Worm (Caenorhabditis elegans) whole organism, L4/young adult: ENCODE data around the gene C36H8.1.

Experiments
- W03F9.2 ChIP-seq: fragments of 150-350 bp; optimal IDR thresholded peaks from 2 replicates; lab custom pipeline; 2014; ENCODE audit warnings: missing biosample characterization, missing genetic modification characterization
- dao-5 ChIP-seq: sonication (generic microtip); optimal IDR thresholded peaks from 2 replicates; lab custom pipeline; 2016; ENCODE audit warnings: missing genotype, missing genetic modification characterization, moderate library complexity, missing compliant biosample characterization
- him-1 ChIP-seq: sonication (generic microtip); optimal IDR thresholded peaks from 2 replicates; lab custom pipeline; 2016; ENCODE audit warnings: missing genotype, missing genetic modification reagents, missing genetic modification characterization, missing compliant biosample characterization

Gene C36H8.1

DNA sequence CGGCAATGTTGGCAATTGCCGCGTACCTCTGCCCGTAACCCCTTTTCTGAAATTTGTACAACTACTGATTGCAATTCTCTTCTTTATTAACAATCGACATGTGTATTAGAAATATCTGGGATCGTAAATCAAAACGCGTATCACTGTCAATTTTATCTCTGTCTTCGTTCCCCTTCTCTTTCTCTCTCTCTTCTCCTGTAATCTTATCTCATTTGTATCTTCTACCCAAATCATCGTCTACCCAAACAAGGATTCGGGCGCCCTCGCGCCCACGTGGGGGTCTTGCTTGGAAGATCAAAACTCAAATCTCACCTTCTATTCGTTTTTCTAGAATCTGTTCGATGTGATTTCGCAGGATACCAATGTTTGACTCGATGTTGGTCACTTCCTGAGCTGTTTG, 33.6 kb downstream of the C36H8.1 start, which contains the start of gene C27D8.2:
C27D8.2 (plus strand) TSS at position 222 of the 400 bp plus-strand sequence.
- TF ChIP-seq him-1 (tag; lab: Kevin White, UChicago) (no peak), W03F9.2 (tag; lab: Kevin White, UChicago) (no peak), dao-5 (tag; lab: Kevin White, UChicago) (no peak)

DNA sequence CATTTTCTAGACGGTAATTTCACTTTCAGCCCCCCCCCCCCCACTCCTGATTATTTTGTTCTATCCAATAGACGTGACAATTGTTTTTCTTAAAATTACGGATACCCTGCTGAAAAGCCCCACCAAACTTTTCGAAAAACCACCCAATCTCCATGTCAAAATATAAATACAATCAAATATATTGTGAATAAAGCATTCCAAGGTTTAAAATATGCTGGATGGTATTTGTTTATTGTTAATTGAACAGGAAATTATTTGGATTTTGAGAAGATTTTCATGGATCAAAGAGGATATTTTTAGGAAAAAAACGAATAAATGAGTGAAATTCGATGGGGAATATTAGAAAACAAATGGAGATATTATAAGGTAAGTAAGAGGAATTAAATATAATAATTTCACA, 40.8 kb downstream of the C36H8.1 start, which contains the start of gene C27D8.4:
C27D8.4 (plus strand) TSS at position 301 of the 400 bp plus-strand sequence.
- TF ChIP-seq dao-5 (tag; lab: Kevin White, UChicago), result no peak

DNA sequence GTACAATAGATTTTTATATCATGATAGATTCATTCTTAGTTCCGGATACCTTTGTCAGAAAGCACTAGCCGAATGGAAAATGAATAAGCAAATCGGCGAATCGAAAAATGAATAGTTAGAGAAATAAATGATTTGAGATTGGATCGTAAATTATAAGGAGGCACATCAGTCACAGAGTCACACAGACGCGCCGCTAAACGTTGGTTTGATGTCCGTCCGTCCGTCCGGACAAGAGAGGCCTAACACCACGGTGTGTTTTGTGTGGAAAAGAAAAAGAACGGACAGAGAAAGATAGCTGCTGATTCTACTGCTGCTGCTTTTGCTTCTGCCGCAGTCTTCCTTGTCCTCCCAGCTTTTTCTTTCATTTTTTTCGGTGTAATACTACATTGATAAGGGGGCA, 43.7 kb downstream of the C36H8.1 start:
- no peak for TF ChIP-seq W03F9.2 (tag; lab: Kevin White, UChicago)

DNA sequence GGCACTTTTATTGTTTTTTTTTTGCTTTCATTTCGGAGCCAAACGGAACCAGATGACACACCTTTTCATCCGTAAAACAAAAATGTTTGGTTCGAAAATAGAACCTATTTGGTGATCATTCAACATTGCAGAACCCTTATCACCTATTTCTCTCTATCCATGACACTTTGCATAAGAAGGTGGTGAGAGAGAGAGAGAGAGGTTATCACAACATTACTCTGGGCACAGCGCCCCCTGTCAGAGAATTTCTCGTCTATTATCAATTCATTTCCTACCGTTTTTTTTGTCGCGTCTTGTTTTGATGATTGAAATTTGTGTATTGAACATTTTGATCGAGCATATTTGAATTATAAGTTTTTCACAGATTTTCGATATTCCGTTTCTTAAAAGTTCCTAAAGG, 44.4 kb downstream of the C36H8.1 start:
- TF ChIP-seq W03F9.2 (tag; lab: Kevin White, UChicago), result no peak
- TF ChIP-seq him-1 (tag; lab: Kevin White, UChicago), result no peak
- no peak for TF ChIP-seq dao-5 (tag; lab: Kevin White, UChicago)

DNA sequence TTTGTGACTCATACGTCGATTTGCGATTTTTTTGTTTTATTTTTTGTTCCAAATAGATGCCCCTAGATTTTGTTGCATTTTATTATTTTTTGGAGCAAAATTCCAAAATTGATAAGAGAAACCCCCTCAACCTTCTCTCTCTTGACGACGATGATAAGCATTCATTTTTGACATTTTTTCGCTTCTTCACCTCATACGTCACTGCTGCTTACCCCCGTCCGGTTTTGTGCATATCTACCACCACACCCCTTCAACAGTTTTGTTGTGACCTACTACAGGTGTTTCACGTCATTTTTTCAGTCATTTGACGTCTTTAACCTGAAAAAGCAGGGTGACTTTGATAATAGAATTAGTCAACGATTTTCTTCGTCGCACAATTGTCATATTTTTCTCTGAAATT, 45.7 kb downstream of the C36H8.1 start:
- TF ChIP-seq dao-5 (tag; lab: Kevin White, UChicago), result no peak
- TF ChIP-seq W03F9.2 (tag; lab: Kevin White, UChicago), result no peak
- TF ChIP-seq him-1 (tag; lab: Kevin White, UChicago), result no peak
